Worm (Caenorhabditis elegans): ENCODE measurements around the gene flcn-1.
"Not testable (repeated sequence)": the region's sequence is repeated elsewhere in the genome, so short reads cannot be mapped to it uniquely, and the experiment has no call there.

The flcn-1 gene

DNA sequence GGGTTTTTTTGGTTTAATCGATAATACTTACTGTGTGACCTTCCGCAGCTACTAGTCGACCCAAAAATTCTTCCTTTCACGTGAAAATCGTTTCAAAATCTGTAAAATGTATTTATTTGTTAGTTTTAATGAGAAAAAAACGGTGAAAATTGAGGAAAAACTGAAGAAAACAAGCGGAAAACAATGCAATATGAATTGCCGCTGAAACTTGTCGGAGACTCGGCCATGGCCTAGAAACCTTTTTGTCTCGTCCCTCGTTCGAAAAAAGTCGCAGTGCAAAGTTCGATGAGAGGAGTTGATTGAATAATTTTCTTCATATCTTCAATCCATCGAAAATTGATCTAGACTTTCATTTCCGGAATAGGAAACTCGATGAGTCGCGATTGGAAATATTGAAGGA, 49.2 kb downstream of the flcn-1 start, which contains the start of gene C15F1.8:
Gene C15F1.8 (minus strand): TSS at position 101 of the 400 bp plus-strand sequence.
- not testable (repeated sequence) for TF ChIP-seq nhr-20 (tag; optimal IDR thresholded peaks at IDR 0.05); Y116A8C.19 (tag; optimal IDR thresholded peaks at IDR 0.05; ENCODE audit: borderline replicate concordance); pqm-1 (tag; optimal IDR thresholded peaks at IDR 0.05)

DNA sequence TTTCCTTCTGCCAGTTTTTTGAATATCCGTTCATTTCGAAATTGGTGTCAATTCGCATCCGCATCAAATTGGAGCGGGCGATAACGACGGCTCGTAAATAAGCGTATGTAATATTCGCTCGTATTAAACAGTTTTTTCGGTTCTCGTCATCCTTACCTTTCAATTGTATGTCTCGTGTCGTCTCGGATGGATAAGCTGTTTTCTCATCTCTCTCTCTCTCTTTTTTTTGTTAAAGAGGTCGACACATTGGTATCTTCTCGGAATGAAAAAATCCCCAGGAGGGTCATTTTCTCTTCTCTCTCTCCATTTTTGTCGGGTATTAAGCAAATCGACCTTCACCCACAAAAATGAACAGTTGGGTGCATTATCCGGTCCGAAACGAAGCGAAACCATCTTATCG, 50.3 kb downstream of the flcn-1 start:
- TF ChIP-seq hlh-17 (GFP tag; optimal IDR thresholded peaks at IDR 0.05; ENCODE audit: borderline replicate concordance) (no peak), blmp-1 (tag; optimal IDR thresholded peaks at IDR 0.05) (peak; percentile 84)

DNA sequence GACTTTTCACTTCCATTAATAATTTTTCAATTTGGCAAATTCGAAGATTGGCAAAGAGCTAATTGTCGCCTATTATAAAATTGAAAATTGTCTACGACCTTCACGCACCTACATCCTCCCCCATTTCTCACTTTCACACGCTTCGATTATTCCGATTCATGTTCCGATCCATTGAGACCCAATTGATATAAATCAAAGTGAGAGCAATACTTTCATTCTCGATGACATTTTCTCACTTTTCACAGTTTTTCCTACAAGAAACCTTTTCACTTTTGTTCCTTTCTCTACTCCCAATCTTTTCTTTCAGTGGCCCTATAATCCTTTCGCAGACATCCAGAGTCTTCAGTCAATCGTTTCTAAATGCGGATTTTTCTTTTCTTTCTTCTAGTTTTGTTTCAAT, 51.1 kb downstream of the flcn-1 start, which contains the start of gene C15F1.2:
Gene C15F1.2 (plus strand): TSS at position 308 of the 400 bp plus-strand sequence.
- TF ChIP-seq unc-62 (GFP tag; optimal IDR thresholded peaks at IDR 0.05) (no peak), blmp-1 (tag; optimal IDR thresholded peaks at IDR 0.05) (peak; percentile 94), ces-1 (GFP tag; optimal IDR thresholded peaks at IDR 0.05) (no peak)

DNA sequence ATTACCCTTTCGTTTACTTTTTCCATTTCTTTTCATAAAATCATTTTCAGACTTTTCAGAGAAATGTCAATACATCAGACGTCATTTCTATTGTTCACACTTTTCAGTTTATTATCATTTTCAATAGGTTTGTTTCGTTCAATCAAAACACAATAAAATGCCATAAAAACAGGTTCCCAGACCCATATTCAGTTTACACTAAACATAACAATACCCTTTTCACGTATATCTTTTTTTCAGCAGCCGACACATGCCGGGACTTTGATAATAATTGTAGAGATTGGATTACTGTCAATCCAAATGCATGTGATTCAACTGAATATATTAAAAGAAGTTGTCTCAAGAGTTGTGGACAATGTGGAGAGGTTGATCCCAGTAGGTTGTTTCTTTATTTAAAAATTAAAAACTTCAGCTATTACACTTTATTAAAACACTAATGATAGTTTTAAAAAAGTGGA, 61.3 kb downstream of the flcn-1 start, which contains the start of gene C15F1.1:
Gene C15F1.1 (plus strand): TSS at position 51 of the 458 bp plus-strand sequence.
- no peak for TF ChIP-seq nhr-84 (tag; optimal IDR thresholded peaks at IDR 0.05)
- TF ChIP-seq efl-1 (optimal IDR thresholded peaks at IDR 0.05): no peak
- peak in 1 of 2 experiments; percentile 77 for TF ChIP-seq efl-1 (GFP tag; optimal IDR thresholded peaks at IDR 0.05 in 1 of 2)

DNA sequence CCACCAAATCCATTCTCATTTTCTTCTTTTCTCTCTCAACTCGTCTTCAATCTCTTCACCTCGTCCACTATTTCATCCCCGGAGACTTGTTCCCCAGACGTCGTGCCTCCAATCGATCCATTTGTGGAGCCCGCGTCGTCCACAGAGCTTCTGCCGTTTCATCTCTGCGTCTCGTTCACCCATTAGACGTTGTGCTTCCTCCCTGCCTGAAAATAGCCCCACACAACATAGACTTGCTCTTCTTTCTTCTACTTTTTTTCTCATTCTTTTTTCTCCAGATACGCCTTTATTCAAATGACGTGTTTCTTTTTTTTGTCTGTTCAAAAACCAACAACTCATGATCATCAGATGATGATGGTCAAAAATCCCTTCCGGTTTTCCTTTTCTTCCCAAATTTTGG, 64.4 kb downstream of the flcn-1 start:
- no peak for TF ChIP-seq efl-3 (GFP tag; optimal IDR thresholded peaks at IDR 0.05)
- peak; percentile 30 for TF ChIP-seq mep-1 (tag; optimal IDR thresholded peaks at IDR 0.05)
- TF ChIP-seq C16A3.4 (tag; optimal IDR thresholded peaks at IDR 0.05): no peak
- TF ChIP-seq fos-1 (tag; optimal IDR thresholded peaks at IDR 0.05): no peak
- no peak for TF ChIP-seq nhr-12 (tag; optimal IDR thresholded peaks at IDR 0.05)
- no peak for TF ChIP-seq unc-130 (tag; optimal IDR thresholded peaks at IDR 0.05)
- no peak for TF ChIP-seq C04F5.9 (tag; optimal IDR thresholded peaks at IDR 0.05)
- TF ChIP-seq unc-30 (tag; optimal IDR thresholded peaks at IDR 0.05): no peak
- TF ChIP-seq sup-37 (GFP tag; optimal IDR thresholded peaks at IDR 0.05): no peak
- no peak for TF ChIP-seq unc-62 (GFP tag; optimal IDR thresholded peaks at IDR 0.05)
- TF ChIP-seq lin-14 (GFP tag; optimal IDR thresholded peaks at IDR 0.05): peak; percentile 94
- TF ChIP-seq zag-1 (tag; optimal IDR thresholded peaks at IDR 0.05): no peak
- TF ChIP-seq egl-13 (tag; optimal IDR thresholded peaks at IDR 0.05): peak; percentile 55
- TF ChIP-seq unc-86 (tag; optimal IDR thresholded peaks at IDR 0.05): peak; percentile 79
- TF ChIP-seq pqm-1 (tag; optimal IDR thresholded peaks at IDR 0.05): no peak
- no peak for TF ChIP-seq vab-15 (tag; optimal IDR thresholded peaks at IDR 0.05)
- peak; percentile 50 for TF ChIP-seq xbp-1 (tag; optimal IDR thresholded peaks at IDR 0.05)
- TF ChIP-seq fkh-10 (GFP tag; optimal IDR thresholded peaks at IDR 0.05): peak; percentile 80
- no peak for TF ChIP-seq aly-2 (tag; optimal IDR thresholded peaks at IDR 0.05)
- TF ChIP-seq ets-5 (GFP tag; IDR thresholded peaks at IDR 0.05): no peak
- TF ChIP-seq lsy-2 (tag; optimal IDR thresholded peaks at IDR 0.05): peak; percentile 55 to 59
- no peak for TF ChIP-seq ztf-11 (tag; optimal IDR thresholded peaks at IDR 0.05)
- TF ChIP-seq mef-2 (tag; optimal IDR thresholded peaks at IDR 0.05): no peak
- TF ChIP-seq nhr-71 (tag; optimal IDR thresholded peaks at IDR 0.05): peak; percentile 78
- no peak for TF ChIP-seq Y116A8C.19 (tag; optimal IDR thresholded peaks at IDR 0.05; ENCODE audit: borderline replicate concordance)
- TF ChIP-seq dpl-1 (GFP tag; optimal IDR thresholded peaks at IDR 0.05): peak in 1 of 3 experiments; percentile 41
- TF ChIP-seq unc-98 (GFP tag; IDR thresholded peaks at IDR 0.05): no peak
- TF ChIP-seq nhr-84 (tag; optimal IDR thresholded peaks at IDR 0.05): no peak
- TF ChIP-seq hlh-4 (tag; optimal IDR thresholded peaks at IDR 0.05): no peak
- TF ChIP-seq fkh-8 (tag; optimal IDR thresholded peaks at IDR 0.05): peak; percentile 85
- no peak for TF ChIP-seq egl-27 (tag; optimal IDR thresholded peaks at IDR 0.05)
- no peak for TF ChIP-seq dsc-1 (tag; optimal IDR thresholded peaks at IDR 0.05)
- TF ChIP-seq ztf-4 (tag; optimal IDR thresholded peaks at IDR 0.05): no peak
- no peak for TF ChIP-seq nhr-90 (tag; optimal IDR thresholded peaks at IDR 0.05; ENCODE audit: poor library complexity)
- no peak for TF ChIP-seq C34B4.2 (tag; optimal IDR thresholded peaks at IDR 0.05)
- TF ChIP-seq lir-3 (tag; optimal IDR thresholded peaks at IDR 0.05; ENCODE audit: poor library complexity): no peak
- no peak for TF ChIP-seq fkh-4 (tag; optimal IDR thresholded peaks at IDR 0.05; ENCODE audit: borderline replicate concordance)
- no peak for TF ChIP-seq grh-1 (GFP tag; IDR thresholded peaks at IDR 0.05)

Measured in whole organism, L1 larva.